Worm (Caenorhabditis elegans): ENCODE measurements around the gene gsr-1.
A peak's percentile ranks its signal among the peaks of the same experiment; 100 is the strongest.

The gsr-1 gene

DNA sequence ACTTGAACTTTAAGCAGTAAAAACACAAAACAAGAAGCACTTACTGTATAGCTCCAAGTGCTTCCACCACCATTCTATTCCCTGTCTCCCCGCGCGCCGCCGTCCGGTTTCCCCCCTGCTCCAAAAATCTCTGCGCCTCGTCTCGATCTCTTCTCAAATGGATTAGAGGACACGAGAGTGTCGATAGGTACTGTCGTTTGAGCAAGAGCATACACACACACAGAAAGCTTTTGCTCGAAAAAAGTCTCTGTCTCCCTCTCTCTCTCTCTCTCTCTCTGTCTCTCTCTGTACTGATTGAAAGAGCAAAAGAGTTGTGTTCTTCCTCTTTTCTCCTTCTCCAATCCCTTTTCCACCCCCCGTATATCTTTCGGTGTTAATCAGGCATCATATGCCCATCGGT is 45.0 kb upstream of the gsr-1 start:
- TF ChIP-seq sptf-1 (tag; optimal IDR thresholded peaks at IDR 0.05) (no peak), C34B4.2 (tag; optimal IDR thresholded peaks at IDR 0.05) (no peak), swsn-7 (tag; optimal IDR thresholded peaks at IDR 0.05) (no peak), nhr-47 (tag; optimal IDR thresholded peaks at IDR 0.05) (no peak)

DNA sequence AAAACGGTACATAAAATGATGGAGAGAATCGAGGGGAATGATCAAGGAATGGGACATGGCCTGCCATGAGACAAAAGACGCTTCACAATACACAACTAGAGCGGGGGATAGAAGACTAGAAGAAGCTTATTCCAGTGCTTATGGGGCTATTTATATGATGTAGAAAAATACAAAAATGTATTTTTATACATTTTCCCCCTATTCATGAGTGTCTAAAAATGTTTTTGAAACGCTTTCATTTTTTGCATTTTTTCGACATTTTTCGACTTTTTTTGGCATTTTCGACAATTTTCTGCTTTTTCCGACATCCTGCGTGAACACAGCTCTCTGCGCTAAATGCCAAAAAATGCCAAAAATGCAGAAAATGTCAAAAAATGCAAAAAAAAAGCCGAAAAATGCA is 38.3 kb upstream of the gsr-1 start:
- TF ChIP-seq lin-39 (tag; optimal IDR thresholded peaks at IDR 0.05) (no peak), egl-13 (tag; optimal IDR thresholded peaks at IDR 0.05) (no peak), pax-3 (tag; optimal IDR thresholded peaks at IDR 0.05) (no peak), nhr-77 (tag; optimal IDR thresholded peaks at IDR 0.05) (no peak), lsy-2 (tag; optimal IDR thresholded peaks at IDR 0.05) (no peak), nhr-76 (tag; optimal IDR thresholded peaks at IDR 0.05) (no peak), efl-1 (optimal IDR thresholded peaks at IDR 0.05) (no peak), efl-1 (GFP tag; optimal IDR thresholded peaks at IDR 0.05 in 1 of 2) (no peak), blmp-1 (tag; optimal IDR thresholded peaks at IDR 0.05) (no peak)

DNA sequence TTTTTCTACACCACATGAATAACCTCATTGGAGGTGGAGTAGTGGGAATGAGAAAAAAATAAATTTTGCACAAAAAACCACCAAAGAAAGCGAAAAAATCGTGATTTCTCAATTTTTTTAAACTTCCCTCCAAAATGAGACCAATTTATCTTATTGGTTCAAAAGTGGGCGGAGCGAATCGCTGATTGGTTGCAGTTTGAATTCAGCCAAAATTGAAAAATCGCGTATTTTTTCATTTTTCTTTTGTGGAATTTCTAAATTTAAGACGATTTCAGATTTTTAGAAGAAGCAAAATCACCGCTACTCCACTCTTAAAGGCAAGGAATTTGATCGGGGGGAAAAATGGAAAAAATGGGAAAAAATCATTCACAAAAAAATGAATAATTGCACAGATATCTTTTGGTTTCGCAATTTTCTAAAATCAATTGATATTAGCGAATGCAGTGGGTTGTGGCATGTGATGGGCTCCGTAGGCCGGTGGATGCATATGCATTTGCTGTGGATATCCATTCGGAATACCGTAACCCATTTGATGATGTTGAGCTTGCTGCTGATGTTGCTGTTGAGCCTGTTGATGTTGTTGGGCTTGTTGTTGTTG is 37.7 kb upstream of the gsr-1 start:
- TF ChIP-seq mab-9 (GFP tag; IDR thresholded peaks at IDR 0.05): no peak
- TF ChIP-seq dpl-1 (GFP tag; optimal IDR thresholded peaks at IDR 0.05): peak in 1 of 3 experiments; percentile 4
- TF ChIP-seq efl-1 (optimal IDR thresholded peaks at IDR 0.05): no peak
- peak in 1 of 2 experiments; percentile 24 for TF ChIP-seq efl-1 (GFP tag; optimal IDR thresholded peaks at IDR 0.05 in 1 of 2)

DNA sequence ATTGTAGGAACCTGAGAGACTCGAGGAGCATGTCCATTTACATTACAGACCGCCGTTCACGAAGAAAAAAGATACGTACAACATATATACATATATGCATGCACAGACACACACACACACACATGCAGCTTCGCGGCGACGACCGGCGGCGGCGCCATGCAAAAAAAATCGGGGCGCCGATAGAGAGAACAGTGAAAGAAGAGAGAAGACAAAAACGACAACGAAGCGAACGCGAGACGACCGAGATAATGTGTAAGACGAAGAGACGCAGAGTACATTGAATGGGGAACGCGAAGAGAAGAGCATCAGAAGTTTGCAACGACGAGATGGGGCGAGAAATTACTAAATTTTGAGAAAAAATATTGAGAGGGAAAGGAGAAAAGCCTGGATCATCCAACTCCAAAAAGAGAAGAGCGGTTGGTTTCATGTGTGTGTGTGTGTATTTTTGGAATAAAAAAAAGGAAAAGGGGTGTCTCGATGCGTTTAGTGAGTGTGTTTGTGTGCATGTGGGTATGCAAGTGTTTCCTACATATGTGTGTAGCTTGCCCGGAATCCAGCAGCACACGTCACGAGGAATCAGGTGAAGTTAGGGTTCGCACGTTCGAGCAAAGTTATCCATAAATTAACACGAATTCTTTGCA is 31.0 kb upstream of the gsr-1 start:
- TF ChIP-seq alr-1 (tag; optimal IDR thresholded peaks at IDR 0.05; ENCODE audit: borderline replicate concordance) (no peak), lin-14 (GFP tag; optimal IDR thresholded peaks at IDR 0.05) (peak; percentile 77), blmp-1 (tag; optimal IDR thresholded peaks at IDR 0.05) (peak; percentile 43), mef-2 (tag; optimal IDR thresholded peaks at IDR 0.05) (no peak)

DNA sequence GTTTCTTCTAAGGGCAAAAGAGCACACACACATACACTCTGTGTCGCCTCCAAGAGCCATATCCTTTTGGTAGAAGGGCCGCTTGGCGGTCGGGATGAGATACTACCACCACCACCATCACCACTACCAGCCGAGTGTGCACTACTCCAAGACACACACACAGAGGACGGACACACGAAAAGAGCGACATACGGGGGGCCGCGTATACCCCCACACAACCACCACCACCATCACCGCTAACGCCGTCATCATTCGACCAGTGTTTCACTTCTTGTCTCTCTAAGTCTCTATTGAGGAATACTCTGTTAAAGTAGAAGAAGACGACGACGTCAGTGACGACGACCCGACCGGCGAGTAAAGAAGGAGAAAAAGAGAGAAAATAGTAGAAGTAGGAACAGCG is 30.1 kb upstream of the gsr-1 start:
- TF ChIP-seq lin-14 (GFP tag; optimal IDR thresholded peaks at IDR 0.05) (peak; percentile 88), snpc-4 (tag; optimal IDR thresholded peaks at IDR 0.05) (no peak), pax-3 (tag; optimal IDR thresholded peaks at IDR 0.05) (peak; percentile 2), nhr-76 (tag; optimal IDR thresholded peaks at IDR 0.05) (no peak), unc-86 (tag; optimal IDR thresholded peaks at IDR 0.05) (peak; percentile 58), mep-1 (tag; optimal IDR thresholded peaks at IDR 0.05) (peak; percentile 50), jun-1 (tag; optimal IDR thresholded peaks at IDR 0.05) (no peak), nhr-20 (tag; optimal IDR thresholded peaks at IDR 0.05) (peak; percentile 5), C04F5.9 (tag; optimal IDR thresholded peaks at IDR 0.05) (no peak), zip-4 (GFP tag; optimal IDR thresholded peaks at IDR 0.05) (no peak), ceh-82 (tag; optimal IDR thresholded peaks at IDR 0.05) (peak in 1 of 3 experiments; percentile 62), tbx-2 (tag; optimal IDR thresholded peaks at IDR 0.05) (peak; percentile 41), ztf-4 (tag; optimal IDR thresholded peaks at IDR 0.05) (no peak), sptf-1 (tag; optimal IDR thresholded peaks at IDR 0.05) (no peak), swsn-7 (tag; optimal IDR thresholded peaks at IDR 0.05) (peak; percentile 55), egl-13 (tag; optimal IDR thresholded peaks at IDR 0.05) (peak; percentile 67), rnt-1 (tag; optimal IDR thresholded peaks at IDR 0.05) (peak; percentile 12), nhr-47 (tag; optimal IDR thresholded peaks at IDR 0.05) (peak; percentile 49), snu-23 (GFP tag; optimal IDR thresholded peaks at IDR 0.05) (peak; percentile 28), fos-1 (tag; optimal IDR thresholded peaks at IDR 0.05) (no peak), ceh-8 (GFP tag; optimal IDR thresholded peaks at IDR 0.05) (peak; percentile 28), fkh-8 (tag; optimal IDR thresholded peaks at IDR 0.05) (peak; percentile 81), blmp-1 (tag; optimal IDR thresholded peaks at IDR 0.05) (peak; percentile 42), ztf-11 (tag; optimal IDR thresholded peaks at IDR 0.05) (peak in 1 of 2 experiments; percentile 53), isw-1 (GFP tag; IDR thresholded peaks at IDR 0.05) (peak; percentile 23; the same call in 1 of the 2 replicates), lsy-2 (tag; optimal IDR thresholded peaks at IDR 0.05) (peak in 1 of 2 experiments; percentile 43), skn-1 (tag; optimal IDR thresholded peaks at IDR 0.05) (peak; percentile 23), xbp-1 (tag; optimal IDR thresholded peaks at IDR 0.05) (peak; percentile 20), nhr-71 (tag; optimal IDR thresholded peaks at IDR 0.05) (peak; percentile 59), nhr-19 (GFP tag; conservative IDR thresholded peaks at IDR 0.05) (0 out of 2 replicates have a peak, but pooled peaks have one; percentile 25), elt-3 (tag; optimal IDR thresholded peaks at IDR 0.05) (no peak), lin-35 (GFP tag; optimal IDR thresholded peaks at IDR 0.05) (peak in 1 of 2 experiments; percentile 26), dsc-1 (tag; optimal IDR thresholded peaks at IDR 0.05) (peak; percentile 8)
